Worm (Caenorhabditis elegans) whole organism, late embryonic: ENCODE results near the gene F21H7.2.

Experiments
- ama-1 ChIP-seq: fragments of 150-350 bp; optimal IDR thresholded peaks from 2 replicates; lab custom pipeline; 2014
- ceh-22 ChIP-seq: sonication (generic microtip); optimal IDR thresholded peaks from 2 replicates; lab custom pipeline; 2017; ENCODE audit warnings: missing biosample characterization, missing genetic modification characterization
- ceh-24 ChIP-seq: sonication (generic microtip); optimal IDR thresholded peaks from 2 replicates; lab custom pipeline; 2016; ENCODE audit warnings: mild to moderate bottlenecking, missing genetic modification characterization, missing compliant biosample characterization
- ceh-9 ChIP-seq: sonication (generic microtip); optimal IDR thresholded peaks from 2 replicates; lab custom pipeline; 2016; ENCODE audit warnings: mild to moderate bottlenecking, missing genetic modification characterization, inconsistent platforms, missing compliant biosample characterization
- gmeb-2 ChIP-seq: sonication (generic microtip); optimal IDR thresholded peaks from 2 replicates; lab custom pipeline; 2016; ENCODE audit warnings: missing genetic modification characterization, inconsistent platforms, missing compliant biosample characterization
- hlh-30 ChIP-seq: sonication (generic microtip); optimal IDR thresholded peaks from 2 replicates; lab custom pipeline; 2017; ENCODE audit warnings: antibody characterized with exemption, missing genetic modification characterization, missing compliant biosample characterization; ENCODE audit not compliant: insufficient read depth
- mec-3 ChIP-seq: sonication (generic microtip); optimal IDR thresholded peaks from 2 replicates; lab custom pipeline; 2016; ENCODE audit warnings: borderline replicate concordance, missing genetic modification characterization, missing compliant biosample characterization
- nhr-11 ChIP-seq: fragments of 150-350 bp; optimal IDR thresholded peaks from 2 replicates; lab custom pipeline; 2014; ENCODE audit warnings: missing biosample characterization, missing genetic modification characterization
- nhr-232 ChIP-seq: sonication (generic microtip); optimal IDR thresholded peaks from 2 replicates; lab custom pipeline; 2016; ENCODE audit warnings: missing genetic modification characterization, missing compliant biosample characterization
- pha-4 ChIP-seq: fragments of 150-350 bp; optimal IDR thresholded peaks from 2 replicates; lab custom pipeline; 2018; ENCODE audit warnings: missing biosample characterization, missing genetic modification reagents, missing genetic modification characterization
- sdc-2 ChIP-seq: sonication (generic microtip); optimal IDR thresholded peaks from 2 replicates; lab custom pipeline; 2016; ENCODE audit warnings: missing genotype, missing genetic modification characterization, missing compliant biosample characterization
- sox-2 ChIP-seq: fragments of 200-800 bp; sonication (Bioruptor generic); IDR thresholded peaks from 2 replicates; pipeline ENCODE4 v1.3.6; 2022; ENCODE audit warnings: missing genetic modification reagents, missing genetic modification characterization, missing compliant biosample characterization
- syd-9 ChIP-seq: sonication (generic microtip); optimal IDR thresholded peaks from 2 replicates; lab custom pipeline; 2016; ENCODE audit warnings: mild to moderate bottlenecking, missing genetic modification characterization, moderate library complexity, missing compliant biosample characterization
- ztf-16 ChIP-seq: sonication (generic microtip); optimal IDR thresholded peaks from 2 replicates; lab custom pipeline; 2017; ENCODE audit warnings: missing genetic modification characterization, missing compliant biosample characterization

DNA sequence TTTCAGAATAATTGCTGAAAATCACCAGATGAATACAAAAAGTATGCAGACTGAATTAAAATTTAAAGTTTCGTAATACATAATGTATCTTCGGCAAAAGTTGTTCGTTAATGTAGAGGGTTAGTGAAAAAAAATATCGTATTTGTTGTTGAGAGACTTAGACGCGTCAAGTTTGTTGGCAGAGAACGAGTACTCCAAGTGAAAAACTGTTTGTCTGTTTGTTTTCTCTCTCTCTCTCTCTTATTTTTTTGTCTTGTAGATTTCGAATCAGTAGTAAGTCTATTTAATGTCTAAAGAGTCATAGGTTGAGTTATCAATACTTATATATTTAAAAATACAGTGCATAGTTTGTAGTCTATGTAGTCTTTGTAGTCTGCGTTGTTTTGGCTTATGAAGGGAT lies 39.8 kb upstream of the F21H7.2 start, which contains the start of the genes fbxa-2 and T13F3.8:
- TF ChIP-seq syd-9 (tag; lab: Kevin White, UChicago) (no peak), mec-3 (no peak), ceh-9 (tag; lab: Kevin White, UChicago) (no peak), pha-4 (tag; lab: Kevin White, UChicago) (no peak), ceh-24 (tag; lab: Kevin White, UChicago) (no peak), nhr-232 (no peak), gmeb-2 (tag; lab: Kevin White, UChicago) (no peak), sdc-2 (tag; lab: Kevin White, UChicago) (no peak), nhr-11 (no peak), ama-1 (lab: Kevin White, UChicago) (no peak), sox-2 (GFP tag; lab: Robert Waterston, UW) (no peak), ceh-22 (no peak), ztf-16 (no peak), hlh-30 (tag; lab: Kevin White, UChicago) (no peak)
